Fruit fly (Drosophila melanogaster): ENCODE measurements around the gene CG46448.

The CG46448 gene

dm6 chr2L:2433494-2434054, 42.1 kb downstream of the CG46448 start (continued):
- TF ChIP-seq Dek (tag; optimal IDR thresholded peaks at IDR 0.05) (peak; percentile 68), HLH3B (GFP tag; IDR thresholded peaks at IDR 0.05) (peak; percentile 91), CG17912 (GFP tag; optimal IDR thresholded peaks at IDR 0.05) (peak; percentile 54), jumu (GFP tag; optimal IDR thresholded peaks at IDR 0.05) (peak; percentile 83), ase (GFP tag; IDR thresholded peaks at IDR 0.05) (peak; percentile 81), CG18262 (tag; optimal IDR thresholded peaks at IDR 0.05) (peak; percentile 79), CG7357 (GFP tag; IDR thresholded peaks at IDR 0.05) (peak; percentile 65; the same call in 1 of the 3 replicates), Oaz (GFP tag; IDR thresholded peaks at IDR 0.05) (peak; percentile 83), al (GFP tag; IDR thresholded peaks at IDR 0.05) (peak; percentile 59), tio (GFP tag; optimal IDR thresholded peaks at IDR 0.05) (peak; percentile 67), grn (GFP tag; optimal IDR thresholded peaks at IDR 0.05) (peak; percentile 10), Rx (GFP tag; IDR thresholded peaks at IDR 0.05) (peak; percentile 90), pros (GFP tag; optimal IDR thresholded peaks at IDR 0.05) (no peak), Fer3 (tag; optimal IDR thresholded peaks at IDR 0.05) (peak; percentile 59), Ada2b (GFP tag; IDR thresholded peaks at IDR 0.05) (peak; percentile 88), CG3163 (GFP tag; optimal IDR thresholded peaks at IDR 0.05) (peak; percentile 55), CG3995 (GFP tag; optimal IDR thresholded peaks at IDR 0.05) (no peak), shn (GFP tag; optimal IDR thresholded peaks at IDR 0.05) (peak; percentile 72), Ets97D (GFP tag; optimal IDR thresholded peaks at IDR 0.05) (peak; percentile 48), chif (GFP tag; optimal IDR thresholded peaks at IDR 0.05) (peak; percentile 83 to 86), Bdp1 (GFP tag; optimal IDR thresholded peaks at IDR 0.05) (peak; percentile 52), nmo (GFP tag; optimal IDR thresholded peaks at IDR 0.05) (peak; percentile 91), Atf6 (GFP tag; IDR thresholded peaks at IDR 0.05) (peak; percentile 66; the same call in 1 of the 2 replicates), CG2120 (GFP tag; optimal IDR thresholded peaks at IDR 0.05) (peak; percentile 30), aop (GFP tag; IDR thresholded peaks at IDR 0.05) (peak; percentile 72), amos (GFP tag; IDR thresholded peaks at IDR 0.05; ENCODE audit: partially characterized antibody) (no peak), NfI (GFP tag; optimal IDR thresholded peaks at IDR 0.05) (peak; percentile 86), CG12769 (tag; optimal IDR thresholded peaks at IDR 0.05) (peak; percentile 80), sob (GFP tag; IDR thresholded peaks at IDR 0.05) (peak; percentile 82), Ravus (GFP tag; IDR thresholded peaks at IDR 0.05) (peak; percentile 31; the same call in 1 of the 2 replicates), nau (GFP tag; optimal IDR thresholded peaks at IDR 0.05) (peak; percentile 69), CG14965 (GFP tag; optimal IDR thresholded peaks at IDR 0.05; ENCODE audit: borderline replicate concordance) (peak; percentile 36), CG7839 (tag; optimal IDR thresholded peaks at IDR 0.05) (peak; percentile 86), dmrt11E (tag; optimal IDR thresholded peaks at IDR 0.05) (peak; percentile 47), gsb (GFP tag; IDR thresholded peaks at IDR 0.05) (no peak), Mrtf (GFP tag; IDR thresholded peaks at IDR 0.05) (peak; percentile 79), onecut (GFP tag; IDR thresholded peaks at IDR 0.05) (peak; percentile 82), Mes4 (GFP tag; optimal IDR thresholded peaks at IDR 0.05) (peak; percentile 86), CG8388 (GFP tag; optimal IDR thresholded peaks at IDR 0.05) (peak; percentile 86), CG5953 (GFP tag; IDR thresholded peaks at IDR 0.05) (peak; percentile 78; the same call in 1 of the 2 replicates), Dip2 (GFP tag; IDR thresholded peaks at IDR 0.05) (no peak), gsb-n (tag; optimal IDR thresholded peaks at IDR 0.05) (peak; percentile 69), Poxn (GFP tag; IDR thresholded peaks at IDR 0.05) (no peak), CG12219 (GFP tag; optimal IDR thresholded peaks at IDR 0.05) (peak; percentile 86), kni (GFP tag; optimal IDR thresholded peaks at IDR 0.05) (peak; percentile 31), CG33213 (GFP tag; optimal IDR thresholded peaks at IDR 0.05) (peak; percentile 79), dmrt99B (tag; optimal IDR thresholded peaks at IDR 0.05) (peak; percentile 92), CG12071 (GFP tag; optimal IDR thresholded peaks at IDR 0.05) (peak; percentile 69), CG43689 (GFP tag; IDR thresholded peaks at IDR 0.05) (peak; percentile 54; the same call in 1 of the 2 replicates), btn (GFP tag; optimal IDR thresholded peaks at IDR 0.05) (peak; percentile 84), Taf1 (GFP tag; IDR thresholded peaks at IDR 0.05) (no peak)

Measured in whole organism, embryonic.